Worm (Caenorhabditis elegans): Measurements from ENCODE around the gene ZC15.1.
"Not testable (repeated sequence)": the region's sequence is repeated elsewhere in the genome, so short reads cannot be mapped to it uniquely, and the experiment has no call there.

ZC15.1 gene

ce11 chrV:20297650-20298049 is 8.3 kb upstream of the ZC15.1 start, which contains the start of gene ZC15.5:
Gene ZC15.5, plus strand, starts transcription at chrV:20297950.
- TF ChIP-seq lin-13 (tag; optimal IDR thresholded peaks at IDR 0.05) (no peak), hlh-1 (tag; optimal IDR thresholded peaks at IDR 0.05) (no peak), ceh-39 (tag; optimal IDR thresholded peaks at IDR 0.05) (no peak), unc-39 (tag; optimal IDR thresholded peaks at IDR 0.05) (no peak), flh-1 (GFP tag; optimal IDR thresholded peaks at IDR 0.05) (no peak), lsy-2 (tag; optimal IDR thresholded peaks at IDR 0.05) (no peak)

ce11 chrV:20303288-20303687 is 2.6 kb upstream of the ZC15.1 start, which contains the start of gene ZC15.3:
Gene ZC15.3, plus strand, starts transcription at chrV:20303588.
- TF ChIP-seq unc-120 (tag; optimal IDR thresholded peaks at IDR 0.05; ENCODE audit: poor library complexity, severe bottlenecking); unc-62 (GFP tag; optimal IDR thresholded peaks at IDR 0.05); lin-32 (GFP tag; optimal IDR thresholded peaks at IDR 0.05): not testable (repeated sequence)

DNA sequence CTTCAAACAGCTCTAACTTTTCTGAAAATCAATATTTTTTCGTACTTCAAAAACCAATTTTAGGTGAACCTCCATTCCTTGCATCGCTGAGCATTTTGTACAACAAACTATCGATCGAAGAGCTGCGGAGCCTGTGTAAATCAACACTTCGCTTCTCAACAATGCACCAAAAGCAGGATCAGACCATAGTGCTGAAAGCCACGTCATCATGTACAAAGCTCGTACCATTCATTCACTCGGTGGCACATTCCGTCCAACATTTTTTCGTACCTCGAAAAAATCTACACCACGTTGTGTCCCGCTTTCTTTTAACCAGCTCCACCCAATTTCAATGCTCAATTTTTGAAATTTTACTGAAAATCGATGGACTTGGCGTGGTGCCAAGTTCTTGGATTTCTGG is 4.7 kb downstream of the ZC15.1 start, which contains the start of gene ZC15.10:
Gene ZC15.10 (plus strand): TSS at position 162 of the 400 bp plus-strand sequence.
- no peak for TF ChIP-seq ceh-39 (tag; optimal IDR thresholded peaks at IDR 0.05)
- no peak for TF ChIP-seq ztf-11 (tag; optimal IDR thresholded peaks at IDR 0.05)
- no peak for TF ChIP-seq mls-2 (tag; optimal IDR thresholded peaks at IDR 0.05)
- no peak for TF ChIP-seq sem-2 (GFP tag; optimal IDR thresholded peaks at IDR 0.05)
- no peak for TF ChIP-seq elt-3 (tag; optimal IDR thresholded peaks at IDR 0.05)
- TF ChIP-seq M03D4.4 (tag; optimal IDR thresholded peaks at IDR 0.05), result no peak
- no peak for TF ChIP-seq unc-39 (tag; optimal IDR thresholded peaks at IDR 0.05)
- no peak for TF ChIP-seq bed-3 (GFP tag; optimal IDR thresholded peaks at IDR 0.05)
- no peak for TF ChIP-seq lsy-2 (tag; optimal IDR thresholded peaks at IDR 0.05)
- TF ChIP-seq nhr-12 (tag; optimal IDR thresholded peaks at IDR 0.05), result no peak
- TF ChIP-seq mab-5 (tag; optimal IDR thresholded peaks at IDR 0.05), result no peak
- no peak for TF ChIP-seq sptf-1 (tag; optimal IDR thresholded peaks at IDR 0.05)
- no peak for TF ChIP-seq blmp-1 (tag; optimal IDR thresholded peaks at IDR 0.05)
- TF ChIP-seq elt-1 (tag; optimal IDR thresholded peaks at IDR 0.05; ENCODE audit: borderline replicate concordance, insufficient read depth), result no peak
- TF ChIP-seq ham-2 (GFP tag; optimal IDR thresholded peaks at IDR 0.05), result no peak
- no peak for TF ChIP-seq ceh-83 (GFP tag; optimal IDR thresholded peaks at IDR 0.05)
- no peak for TF ChIP-seq nhr-237 (tag; optimal IDR thresholded peaks at IDR 0.05)
- no peak for TF ChIP-seq ceh-43 (GFP tag; optimal IDR thresholded peaks at IDR 0.05)
- no peak for TF ChIP-seq snpc-4 (tag; optimal IDR thresholded peaks at IDR 0.05)

ce11 chrV:20311519-20311918 is 5.6 kb downstream of the ZC15.1 start, which contains the start of gene clec-262:
Gene clec-262, plus strand, starts transcription at chrV:20311819.
- no peak for TF ChIP-seq mls-2 (tag; optimal IDR thresholded peaks at IDR 0.05)

DNA sequence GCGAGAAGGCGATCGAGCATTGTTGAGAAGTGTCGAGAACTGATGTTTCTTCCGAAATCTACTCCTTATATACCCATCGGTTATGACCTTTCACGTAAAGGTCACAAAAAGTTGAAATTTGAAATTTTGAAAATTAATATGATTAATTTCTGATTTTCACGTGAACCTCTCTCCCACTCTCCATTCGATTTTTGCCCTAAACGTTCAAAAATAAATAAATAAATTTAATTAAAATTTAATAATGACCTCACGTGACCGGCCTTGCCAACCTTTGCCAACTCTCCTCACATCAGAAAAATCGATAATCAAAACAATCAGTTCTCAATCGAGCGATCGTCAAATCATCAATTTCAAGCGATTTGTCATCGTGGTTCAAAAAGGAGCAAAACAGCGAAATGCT is 11.5 kb downstream of the ZC15.1 start, which contains the start of gene Y113G7C.1:
Gene Y113G7C.1 (plus strand): TSS at position 301 of the 400 bp plus-strand sequence.
- no peak for TF ChIP-seq snpc-4 (tag; optimal IDR thresholded peaks at IDR 0.05)
- no peak for TF ChIP-seq mep-1 (tag; optimal IDR thresholded peaks at IDR 0.05)
- no peak for TF ChIP-seq nhr-237 (tag; optimal IDR thresholded peaks at IDR 0.05)
- TF ChIP-seq lsy-2 (tag; optimal IDR thresholded peaks at IDR 0.05), result no peak
- no peak for TF ChIP-seq ceh-83 (GFP tag; optimal IDR thresholded peaks at IDR 0.05)
- TF ChIP-seq ceh-39 (tag; optimal IDR thresholded peaks at IDR 0.05), result no peak
- TF ChIP-seq ztf-11 (tag; optimal IDR thresholded peaks at IDR 0.05), result no peak
- no peak for TF ChIP-seq tbx-8 (GFP tag; optimal IDR thresholded peaks at IDR 0.05)
- no peak for TF ChIP-seq blmp-1 (tag; optimal IDR thresholded peaks at IDR 0.05)
- no peak for TF ChIP-seq unc-120 (tag; optimal IDR thresholded peaks at IDR 0.05; ENCODE audit: poor library complexity, severe bottlenecking)

ce11 chrV:20325417-20325816 is 19.5 kb downstream of the ZC15.1 start, which contains the start of gene Y38H6A.1:
Gene Y38H6A.1, plus strand, starts transcription at chrV:20325717.
- TF ChIP-seq elt-1 (tag; optimal IDR thresholded peaks at IDR 0.05; ENCODE audit: borderline replicate concordance, insufficient read depth) (no peak), flh-1 (GFP tag; optimal IDR thresholded peaks at IDR 0.05) (no peak), ham-2 (GFP tag; optimal IDR thresholded peaks at IDR 0.05) (no peak), bed-3 (GFP tag; optimal IDR thresholded peaks at IDR 0.05) (no peak), ztf-11 (tag; optimal IDR thresholded peaks at IDR 0.05) (no peak), nhr-237 (tag; optimal IDR thresholded peaks at IDR 0.05) (no peak), sem-2 (GFP tag; optimal IDR thresholded peaks at IDR 0.05) (no peak), elt-3 (tag; optimal IDR thresholded peaks at IDR 0.05) (no peak)

Measured in whole organism, mixed stage, embryonic.